Fruit fly (Drosophila melanogaster): ENCODE results near the gene CG12817.
A peak's percentile ranks its signal among the peaks of the same experiment; 100 is the strongest.

CG12817 gene

dm6 chr3R:10265552-10266137 lies 41.1 kb upstream of the CG12817 start (continued):
- TF ChIP-seq CG15269 (tag; optimal IDR thresholded peaks at IDR 0.05) (peak; percentile 56), CG17912 (GFP tag; optimal IDR thresholded peaks at IDR 0.05) (no peak), hth (optimal IDR thresholded peaks at IDR 0.05) (no peak), CG10209 (GFP tag; optimal IDR thresholded peaks at IDR 0.05) (peak; percentile 29), bigmax (GFP tag; optimal IDR thresholded peaks at IDR 0.05) (no peak), CG32772 (GFP tag; IDR thresholded peaks at IDR 0.05) (no peak), CG11696 (GFP tag; IDR thresholded peaks at IDR 0.05) (no peak), Hr51 (GFP tag; optimal IDR thresholded peaks at IDR 0.05) (peak in 1 of 2 experiments; percentile 61), E2f1 (GFP tag; IDR thresholded peaks at IDR 0.05) (no peak; the same call in none of the 2 replicates), CG10366 (GFP tag; IDR thresholded peaks at IDR 0.05) (peak; percentile 45), Gsc (GFP tag; IDR thresholded peaks at IDR 0.05) (no peak), gem (tag; optimal IDR thresholded peaks at IDR 0.05) (peak; percentile 74), Hmr (GFP tag; optimal IDR thresholded peaks at IDR 0.05) (peak; percentile 73), CG8944 (GFP tag; optimal IDR thresholded peaks at IDR 0.05) (no peak), jumu (GFP tag; optimal IDR thresholded peaks at IDR 0.05) (peak; percentile 33), hb (GFP tag; IDR thresholded peaks at IDR 0.05; ENCODE audit: partially characterized antibody) (no peak), phol (tag; optimal IDR thresholded peaks at IDR 0.05) (peak; percentile 55), nau (GFP tag; optimal IDR thresholded peaks at IDR 0.05) (no peak), Neu2 (GFP tag; optimal IDR thresholded peaks at IDR 0.05; ENCODE audit: borderline replicate concordance) (no peak), gsb-n (tag; optimal IDR thresholded peaks at IDR 0.05) (no peak), dmrt99B (tag; optimal IDR thresholded peaks at IDR 0.05) (peak; percentile 52), CG17802 (tag; optimal IDR thresholded peaks at IDR 0.05) (no peak), GATAe (GFP tag; conservative IDR thresholded peaks at IDR 0.05) (0 out of 2 replicates have a peak, but pooled peaks have one; percentile 13), luna (GFP tag; optimal IDR thresholded peaks at IDR 0.05) (no peak), br (optimal IDR thresholded peaks at IDR 0.05) (no peak), vfl (GFP tag; optimal IDR thresholded peaks at IDR 0.05) (no peak), Stat92E (GFP tag; optimal IDR thresholded peaks at IDR 0.05) (no peak), seq (GFP tag; IDR thresholded peaks at IDR 0.05) (peak; percentile 50), B-H2 (GFP tag; optimal IDR thresholded peaks at IDR 0.05) (no peak), H2.0 (GFP tag; IDR thresholded peaks at IDR 0.05) (peak; percentile 46), CG15514 (GFP tag; optimal IDR thresholded peaks at IDR 0.05) (peak; percentile 39), CG13296 (GFP tag; optimal IDR thresholded peaks at IDR 0.05) (peak; percentile 62), Ptx1 (GFP tag; IDR thresholded peaks at IDR 0.05) (peak; percentile 59), CG9817 (tag; optimal IDR thresholded peaks at IDR 0.05) (peak; percentile 37), nerfin-1 (tag; optimal IDR thresholded peaks at IDR 0.05) (peak; percentile 0), Drgx (GFP tag; IDR thresholded peaks at IDR 0.05) (peak; percentile 74), pzg (GFP tag; optimal IDR thresholded peaks at IDR 0.05) (no peak), disco-r (GFP tag; optimal IDR thresholded peaks at IDR 0.05) (peak; percentile 35), CG10543 (GFP tag; optimal IDR thresholded peaks at IDR 0.05) (peak; percentile 62), tgo (GFP tag; IDR thresholded peaks at IDR 0.05) (peak; percentile 62; the same call in 2 of the 3 replicates), Dfd (GFP tag; optimal IDR thresholded peaks at IDR 0.05) (no peak), CG7839 (tag; optimal IDR thresholded peaks at IDR 0.05) (peak; percentile 68), CG30020 (tag; optimal IDR thresholded peaks at IDR 0.05) (no peak), p53 (GFP tag; optimal IDR thresholded peaks at IDR 0.05) (no peak), CG12104 (GFP tag; optimal IDR thresholded peaks at IDR 0.05) (peak; percentile 4), CG14014 (GFP tag; IDR thresholded peaks at IDR 0.05) (peak; percentile 50), Rfx (GFP tag; IDR thresholded peaks at IDR 0.05) (peak; percentile 85), CG6654 (GFP tag; optimal IDR thresholded peaks at IDR 0.05) (no peak), Elba2 (GFP tag; optimal IDR thresholded peaks at IDR 0.05) (no peak), CG2889 (GFP tag; IDR thresholded peaks at IDR 0.05) (no peak)
